Worm (Caenorhabditis elegans) whole organism, midembryonic: ENCODE results near the gene R05C11.4.

ENCODE experiments used
- T22C8.4 ChIP-seq: fragments of 200-800 bp; sonication (Bioruptor generic); IDR thresholded peaks from 2 replicates; pipeline ENCODE4 v1.3.6; 2022; ENCODE audit warnings: missing genetic modification characterization, missing compliant biosample characterization
- med-1 ChIP-seq: sonication (generic microtip); optimal IDR thresholded peaks from 2 replicates; lab custom pipeline; 2017; ENCODE audit warnings: missing genetic modification characterization, mild to moderate bottlenecking, missing compliant biosample characterization, antibody characterized with exemption, missing genetic modification reagents; ENCODE audit not compliant: insufficient read depth
- tab-1 ChIP-seq: fragments of 200-800 bp; sonication (Bioruptor generic); IDR thresholded peaks from 2 replicates; pipeline ENCODE4 v1.3.6; 2022; ENCODE audit warnings: missing genetic modification characterization, missing compliant biosample characterization
- ztf-23 ChIP-seq: fragments of 200-800 bp; sonication (Bioruptor generic); IDR thresholded peaks from 2 replicates; pipeline ENCODE4 v1.3.6; 2022; ENCODE audit warnings: missing genetic modification reagents, missing genetic modification characterization, missing compliant biosample characterization
- ztf-29 ChIP-seq: fragments of 200-800 bp; sonication (Bioruptor generic); IDR thresholded peaks from 2 replicates; pipeline ENCODE4 v1.3.6; 2022; ENCODE audit warnings: missing genetic modification reagents, missing genetic modification characterization, missing compliant biosample characterization

ce11 chrIV:2036974-2037373 lies 14.3 kb upstream of the R05C11.4 start, which contains the start of the genes Y76B12C.9 and cng-2:
- TF ChIP-seq ztf-23 (GFP tag; lab: Robert Waterston, UW) (no peak), ztf-29 (GFP tag; lab: Robert Waterston, UW) (no peak), med-1 (no peak), T22C8.4 (GFP tag; lab: Robert Waterston, UW) (no peak), tab-1 (GFP tag; lab: Robert Waterston, UW) (no peak)
